Fruit fly (Drosophila melanogaster): ENCODE measurements around the gene CG8997.

Gene CG8997

DNA sequence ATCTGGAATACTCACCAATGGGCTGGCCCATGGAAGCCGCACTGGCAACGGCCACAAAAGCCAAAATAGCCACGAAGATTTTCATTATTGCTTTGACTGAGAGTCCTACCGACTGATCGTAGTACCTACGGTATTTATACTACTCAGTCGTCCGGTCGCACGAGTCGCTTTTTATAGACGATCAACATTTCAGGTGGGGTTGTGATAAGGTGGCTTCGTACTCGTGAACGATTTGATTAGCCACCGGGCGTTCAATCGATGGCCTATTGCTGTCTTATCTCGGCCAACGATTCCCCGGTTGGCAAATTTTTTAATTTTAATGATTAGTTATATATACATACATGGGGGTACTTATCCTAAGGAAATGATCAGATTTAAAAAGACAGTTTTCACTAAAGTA, at the start of gene CG8997:
TSS of gene CG8997 (minus strand) at position 148 of the 400 bp plus-strand sequence.
- TF ChIP-seq CG8478 (optimal IDR thresholded peaks at IDR 0.05) (no peak), EcR (GFP tag; optimal IDR thresholded peaks at IDR 0.05) (no peak), Dll (optimal IDR thresholded peaks at IDR 0.05) (no peak), psq (optimal IDR thresholded peaks at IDR 0.05) (no peak), pan (optimal IDR thresholded peaks at IDR 0.05) (no peak), usp (GFP tag; optimal IDR thresholded peaks at IDR 0.05) (no peak)

- TF ChIP-seq pan (optimal IDR thresholded peaks at IDR 0.05) = no peak
- TF ChIP-seq CG8478 (optimal IDR thresholded peaks at IDR 0.05) = no peak
- no peak for TF ChIP-seq EcR (GFP tag; optimal IDR thresholded peaks at IDR 0.05)
- no peak for TF ChIP-seq Dll (optimal IDR thresholded peaks at IDR 0.05)
- TF ChIP-seq usp (GFP tag; optimal IDR thresholded peaks at IDR 0.05) = no peak
- no peak for TF ChIP-seq psq (optimal IDR thresholded peaks at IDR 0.05)
Observed at dm6 chr2L:13893439-13893838, 48.3 kb upstream of the CG8997 start.

dm6 chr2L:13892826-13893225, 47.7 kb upstream of the CG8997 start:
- TF ChIP-seq EcR (GFP tag; optimal IDR thresholded peaks at IDR 0.05) (no peak), Dll (optimal IDR thresholded peaks at IDR 0.05) (no peak), CG8478 (optimal IDR thresholded peaks at IDR 0.05) (no peak), psq (optimal IDR thresholded peaks at IDR 0.05) (no peak), usp (GFP tag; optimal IDR thresholded peaks at IDR 0.05) (no peak), pan (optimal IDR thresholded peaks at IDR 0.05) (no peak)

dm6 chr2L:13889934-13890333, 44.8 kb upstream of the CG8997 start:
- no peak for TF ChIP-seq EcR (GFP tag; optimal IDR thresholded peaks at IDR 0.05)
- no peak for TF ChIP-seq CG8478 (optimal IDR thresholded peaks at IDR 0.05)
- TF ChIP-seq psq (optimal IDR thresholded peaks at IDR 0.05) = no peak
- TF ChIP-seq pan (optimal IDR thresholded peaks at IDR 0.05) = no peak
- no peak for TF ChIP-seq Dll (optimal IDR thresholded peaks at IDR 0.05)
- TF ChIP-seq usp (GFP tag; optimal IDR thresholded peaks at IDR 0.05) = no peak

- no peak for TF ChIP-seq EcR (GFP tag; optimal IDR thresholded peaks at IDR 0.05)
- no peak for TF ChIP-seq psq (optimal IDR thresholded peaks at IDR 0.05)
- no peak for TF ChIP-seq CG8478 (optimal IDR thresholded peaks at IDR 0.05)
Observed at dm6 chr2L:13886326-13887073, 41.4 kb upstream of the CG8997 start.

- TF ChIP-seq EcR (GFP tag; optimal IDR thresholded peaks at IDR 0.05) (peak; percentile 45 to 74), usp (GFP tag; optimal IDR thresholded peaks at IDR 0.05) (no peak)
Observed at dm6 chr2L:13884678-13885303, 39.7 kb upstream of the CG8997 start.

dm6 chr2L:13884063-13884656, 39.0 kb upstream of the CG8997 start:
- TF ChIP-seq pan (optimal IDR thresholded peaks at IDR 0.05) (no peak), psq (optimal IDR thresholded peaks at IDR 0.05) (no peak), Dll (optimal IDR thresholded peaks at IDR 0.05) (no peak)

- TF ChIP-seq psq (optimal IDR thresholded peaks at IDR 0.05) (no peak), usp (GFP tag; optimal IDR thresholded peaks at IDR 0.05) (no peak), pan (optimal IDR thresholded peaks at IDR 0.05) (no peak), CG8478 (optimal IDR thresholded peaks at IDR 0.05) (no peak), Dll (optimal IDR thresholded peaks at IDR 0.05) (no peak)
Observed at dm6 chr2L:13881939-13882338, 36.8 kb upstream of the CG8997 start.

dm6 chr2L:13881387-13881902, 36.3 kb upstream of the CG8997 start:
- no peak for TF ChIP-seq CG8478 (optimal IDR thresholded peaks at IDR 0.05)
- no peak for TF ChIP-seq pan (optimal IDR thresholded peaks at IDR 0.05)
- no peak for TF ChIP-seq EcR (GFP tag; optimal IDR thresholded peaks at IDR 0.05)
- no peak for TF ChIP-seq usp (GFP tag; optimal IDR thresholded peaks at IDR 0.05)
- TF ChIP-seq psq (optimal IDR thresholded peaks at IDR 0.05) = no peak
- no peak for TF ChIP-seq Dll (optimal IDR thresholded peaks at IDR 0.05)

DNA sequence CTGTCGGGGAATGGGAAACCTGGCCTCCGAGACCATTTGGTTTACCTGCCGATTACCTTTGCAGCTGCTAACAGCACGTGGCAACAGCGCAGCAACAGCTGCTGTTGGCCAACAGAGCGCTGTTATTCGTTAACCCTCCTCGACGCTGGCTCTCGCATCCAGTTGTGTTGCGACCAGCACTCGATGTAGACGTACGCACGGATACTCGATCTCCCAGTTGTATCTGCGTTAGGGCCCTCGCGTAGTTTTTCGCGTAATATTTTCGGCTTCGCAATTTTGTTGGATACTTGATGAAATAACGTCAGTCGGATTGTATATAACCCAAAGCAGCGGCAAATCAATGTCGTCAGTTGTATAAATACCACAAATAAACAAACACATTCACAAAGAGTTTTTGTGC, 33.7 kb upstream of the CG8997 start:
- TF ChIP-seq pan (optimal IDR thresholded peaks at IDR 0.05) (no peak), usp (GFP tag; optimal IDR thresholded peaks at IDR 0.05) (no peak)

DNA sequence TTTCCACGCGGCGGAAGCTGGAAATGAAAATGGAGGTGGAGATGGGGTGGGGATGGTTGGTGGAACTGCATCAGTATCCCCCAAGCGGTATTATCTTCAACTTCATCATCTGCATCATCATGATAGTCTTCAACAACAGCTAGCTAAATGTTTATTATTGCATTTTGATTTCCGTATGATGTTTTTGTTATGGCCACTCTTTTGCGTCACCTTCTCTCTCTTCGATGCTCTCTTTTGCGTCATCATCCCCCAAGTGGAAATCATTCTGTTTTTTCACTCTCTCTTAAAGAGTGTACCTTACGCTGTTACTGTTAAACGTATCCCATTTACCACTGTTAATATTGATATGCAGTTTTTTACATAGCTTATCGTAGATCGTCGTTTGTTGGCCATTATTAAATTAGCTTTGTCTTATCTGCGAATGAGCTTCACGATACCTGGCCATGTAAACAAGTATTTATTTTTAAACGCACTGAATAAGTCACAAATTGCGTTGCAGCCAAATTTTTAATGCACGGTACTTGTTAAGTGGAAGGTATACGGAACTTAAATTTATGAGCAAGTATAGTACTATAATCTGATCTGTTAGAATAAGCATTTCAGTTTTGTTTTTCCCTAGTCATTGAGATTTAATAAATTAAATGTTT, 32.9 kb upstream of the CG8997 start:
- TF ChIP-seq pan (optimal IDR thresholded peaks at IDR 0.05) = no peak
- TF ChIP-seq Dll (optimal IDR thresholded peaks at IDR 0.05) = no peak
- TF ChIP-seq usp (GFP tag; optimal IDR thresholded peaks at IDR 0.05) = no peak
- TF ChIP-seq psq (optimal IDR thresholded peaks at IDR 0.05) = no peak
- TF ChIP-seq EcR (GFP tag; optimal IDR thresholded peaks at IDR 0.05) = no peak
- no peak for TF ChIP-seq CG8478 (optimal IDR thresholded peaks at IDR 0.05)

DNA sequence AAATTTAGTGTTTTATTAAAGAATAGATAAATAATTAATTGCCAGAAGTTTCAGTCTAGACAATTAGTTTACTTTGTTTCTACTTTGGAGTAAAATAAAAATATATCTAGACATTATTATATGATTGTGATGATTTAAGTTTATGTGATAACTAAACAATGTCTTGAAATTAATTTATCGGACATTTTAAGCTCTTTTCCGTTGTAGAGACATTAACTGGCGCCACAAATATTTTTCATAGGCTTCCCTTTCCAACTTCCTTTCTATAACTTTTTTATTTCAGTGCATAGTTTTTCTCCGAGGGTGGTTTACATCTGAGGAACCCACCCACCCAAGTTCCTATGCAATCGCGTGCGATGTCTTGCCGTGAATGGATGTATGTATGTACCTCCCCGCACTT, 31.6 kb upstream of the CG8997 start:
- TF ChIP-seq psq (optimal IDR thresholded peaks at IDR 0.05) (no peak), CG8478 (optimal IDR thresholded peaks at IDR 0.05) (no peak), Dll (optimal IDR thresholded peaks at IDR 0.05) (no peak), EcR (GFP tag; optimal IDR thresholded peaks at IDR 0.05) (no peak), usp (GFP tag; optimal IDR thresholded peaks at IDR 0.05) (no peak), pan (optimal IDR thresholded peaks at IDR 0.05) (no peak)
